Worm (Caenorhabditis elegans) whole organism, L4/young adult: ENCODE data around the gene qua-1.

ENCODE experiments used
- W03F9.2 ChIP-seq: fragments of 150-350 bp; optimal IDR thresholded peaks from 2 replicates; lab custom pipeline; 2014; ENCODE audit warnings: missing biosample characterization, missing genetic modification characterization
- dao-5 ChIP-seq: sonication (generic microtip); optimal IDR thresholded peaks from 2 replicates; lab custom pipeline; 2016; ENCODE audit warnings: missing genotype, missing genetic modification characterization, moderate library complexity, missing compliant biosample characterization
- him-1 ChIP-seq: sonication (generic microtip); optimal IDR thresholded peaks from 2 replicates; lab custom pipeline; 2016; ENCODE audit warnings: missing genotype, missing genetic modification reagents, missing genetic modification characterization, missing compliant biosample characterization

- TF ChIP-seq him-1 (tag; lab: Kevin White, UChicago) (no peak), W03F9.2 (no peak), dao-5 (tag; lab: Kevin White, UChicago) (no peak)
Measured at ce11 chrII:8149930-8150329, 48.7 kb upstream of the qua-1 start, which contains the start of gene F10B5.3.
